Fruit fly (Drosophila melanogaster) ovary, adult (tissue): ENCODE data around the gene Tim8.
A peak's percentile ranks its signal among the peaks of the same experiment; 100 is the strongest.

Source experiments
- CG17801 ChIP-seq: fragments of 200-800 bp; optimal IDR thresholded peaks from 2 replicates; lab custom pipeline; 2019; ENCODE audit warnings: missing biosample characterization, mild to moderate bottlenecking, missing genetic modification characterization, moderate library complexity; ENCODE audit not compliant: partially characterized antibody

The Tim8 gene

dm6 chrX:11367783-11368509 is at the start of gene Tim8, which contains the start of gene hop:
Tim8 (plus strand) TSS chrX:11368445.
hop (minus strand) TSS chrX:11368098.
- TF ChIP-seq CG17801 = no peak

dm6 chrX:11319916-11320315 is 48.3 kb upstream of the Tim8 start:
- TF ChIP-seq CG17801 = no peak

- TF ChIP-seq CG17801 = no peak
Observed at dm6 chrX:11322257-11322656, 46.0 kb upstream of the Tim8 start, which contains the start of gene sisA. sisA (minus strand) TSS chrX:11322357.

dm6 chrX:11322659-11323058 is 45.6 kb upstream of the Tim8 start:
- no peak for TF ChIP-seq CG17801

- TF ChIP-seq CG17801 = peak; percentile 45
Observed at dm6 chrX:11325175-11325768, 43.0 kb upstream of the Tim8 start, which contains the start of gene Gapvd1. Gapvd1 (plus strand) TSS chrX:11325385.

dm6 chrX:11326213-11326731 is 42.0 kb upstream of the Tim8 start:
- TF ChIP-seq CG17801 = peak; percentile 85

- TF ChIP-seq CG17801 = peak; percentile 32
Observed at dm6 chrX:11338047-11338747, 30.0 kb upstream of the Tim8 start.

- peak; percentile 41 for TF ChIP-seq CG17801
Observed at dm6 chrX:11338973-11339867, 29.0 kb upstream of the Tim8 start.

dm6 chrX:11339868-11340548 is 28.2 kb upstream of the Tim8 start, which contains the start of the genes CG34348 and Kap3:
CG34348 (plus strand) TSS chrX:11339873.
Kap3 (minus strand) TSS chrX:11340084.
- TF ChIP-seq CG17801 = no peak

dm6 chrX:11340719-11341322 is 27.4 kb upstream of the Tim8 start:
- no peak for TF ChIP-seq CG17801

dm6 chrX:11342168-11342567 is 26.1 kb upstream of the Tim8 start:
- no peak for TF ChIP-seq CG17801

- no peak for TF ChIP-seq CG17801
Observed at dm6 chrX:11342771-11343170, 25.5 kb upstream of the Tim8 start.

- TF ChIP-seq CG17801 = peak; percentile 24
Observed at dm6 chrX:11347809-11348208, 20.4 kb upstream of the Tim8 start, which contains the start of the genes GCS1 and CG11756. GCS1 (minus strand) TSS chrX:11348001. CG11756 (plus strand) TSS chrX:11348120.

dm6 chrX:11348829-11349228 is 19.4 kb upstream of the Tim8 start, which contains the start of gene CG1738:
CG1738 (plus strand) TSS chrX:11349049.
- peak; percentile 39 for TF ChIP-seq CG17801

dm6 chrX:11349780-11350179 is 18.5 kb upstream of the Tim8 start, which contains the start of gene NdufV3:
NdufV3 (plus strand) TSS chrX:11349998.
- TF ChIP-seq CG17801 = peak; percentile 30
